Fruit fly (Drosophila melanogaster): ENCODE measurements around the gene CG7560.

DNA sequence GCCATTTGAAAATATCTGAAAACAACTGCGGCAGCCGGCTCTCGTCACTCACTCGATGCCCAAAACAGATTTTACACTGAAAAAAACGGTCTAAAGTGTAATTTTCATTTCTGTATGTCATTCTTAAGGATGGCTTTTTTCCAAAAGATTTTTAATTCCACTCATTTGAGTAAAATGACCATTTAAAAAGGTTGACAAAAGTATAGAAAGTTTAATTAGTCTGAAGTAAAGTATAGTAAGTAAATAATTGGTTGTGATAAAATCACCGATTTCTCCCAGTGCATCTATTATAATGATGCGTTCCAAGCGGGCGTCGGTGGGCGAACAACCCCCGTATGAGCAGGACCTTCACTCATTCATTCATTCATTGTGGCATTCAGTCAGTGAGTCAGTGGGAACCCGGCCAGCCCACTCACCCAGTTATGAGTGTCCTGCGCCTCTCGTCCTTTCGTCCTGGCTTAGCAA lies 2.6 kb upstream of the CG7560 start:
- TF ChIP-seq CG8478 (optimal IDR thresholded peaks at IDR 0.05) (no peak), pan (optimal IDR thresholded peaks at IDR 0.05) (no peak), psq (optimal IDR thresholded peaks at IDR 0.05) (no peak)
